Worm (Caenorhabditis elegans) whole organism, L2 larva: ENCODE data around the gene C05E4.15.

Source experiments
- F13H6.1 ChIP-seq: sonication (generic microtip); optimal IDR thresholded peaks from 2 replicates; lab custom pipeline; 2016; ENCODE audit warnings: missing genetic modification characterization, missing compliant biosample characterization
- R02D3.7 ChIP-seq: fragments of 150-350 bp; optimal IDR thresholded peaks from 2 replicates; lab custom pipeline; 2014; ENCODE audit warnings: missing biosample characterization, missing genetic modification characterization
- alr-1 ChIP-seq: fragments of 150-350 bp; optimal IDR thresholded peaks from 2 replicates; lab custom pipeline; 2014; ENCODE audit warnings: missing biosample characterization, missing genetic modification characterization
- aly-2 ChIP-seq: fragments of 150-350 bp; optimal IDR thresholded peaks from 2 replicates; lab custom pipeline; 2014; ENCODE audit warnings: missing biosample characterization, missing genetic modification characterization
- ama-1 ChIP-seq: fragments of 150-350 bp; optimal IDR thresholded peaks from 2 replicates; lab custom pipeline; 2018; ENCODE audit warnings: inconsistent platforms
- blmp-1 ChIP-seq: sonication (generic microtip); optimal IDR thresholded peaks from 2 replicates; lab custom pipeline; 2017; ENCODE audit warnings: missing genetic modification characterization, mild to moderate bottlenecking, missing compliant biosample characterization, antibody characterized with exemption, moderate library complexity; ENCODE audit not compliant: insufficient read depth
- ceh-16 ChIP-seq: fragments of 150-350 bp; optimal IDR thresholded peaks from 2 replicates; lab custom pipeline; 2014; ENCODE audit warnings: missing biosample characterization, missing genetic modification characterization
- ceh-82 ChIP-seq: fragments of 150-350 bp; optimal IDR thresholded peaks from 2 replicates; lab custom pipeline; 2014; ENCODE audit warnings: missing biosample characterization, missing genetic modification characterization
- crh-2 ChIP-seq: sonication (generic microtip); optimal IDR thresholded peaks from 2 replicates; lab custom pipeline; 2017; ENCODE audit warnings: missing biosample characterization, missing genetic modification characterization
- dmd-4 ChIP-seq: sonication (generic microtip); optimal IDR thresholded peaks from 2 replicates; lab custom pipeline; 2017; ENCODE audit warnings: missing biosample characterization, missing genetic modification characterization
- egl-27 ChIP-seq: sonication (generic microtip); optimal IDR thresholded peaks from 3 replicates; lab custom pipeline; 2017; ENCODE audit warnings: missing biosample characterization, missing genetic modification reagents, missing genetic modification characterization
- elt-1 ChIP-seq: fragments of 150-350 bp; optimal IDR thresholded peaks from 2 replicates; lab custom pipeline; 2014; ENCODE audit warnings: missing biosample characterization, missing genetic modification characterization
- fos-1 ChIP-seq: fragments of 150-350 bp; optimal IDR thresholded peaks from 2 replicates; lab custom pipeline; 2014; ENCODE audit warnings: missing biosample characterization, missing genetic modification characterization
- gmeb-1 ChIP-seq: fragments of 150-350 bp; optimal IDR thresholded peaks from 2 replicates; lab custom pipeline; 2014; ENCODE audit warnings: missing biosample characterization, missing genetic modification characterization
- lin-13 ChIP-seq: fragments of 150-350 bp; optimal IDR thresholded peaks from 2 replicates; lab custom pipeline; 2014; ENCODE audit warnings: missing biosample characterization, missing genetic modification reagents, missing genetic modification characterization
- lin-39 ChIP-seq: fragments of 150-350 bp; optimal IDR thresholded peaks from 2 replicates; lab custom pipeline; 2014; ENCODE audit warnings: missing biosample characterization, missing genetic modification reagents, missing genetic modification characterization
- lsy-2 ChIP-seq, 2 experiments: fragments of 150-350 bp in 1 of 2; sonication (generic microtip) in 1 of 2; optimal IDR thresholded peaks; 2 replicates each; lab custom pipeline; 2014 to 2017; ENCODE audit warnings: missing biosample characterization in 2 of 2, missing genetic modification characterization in 2 of 2
- mab-5 ChIP-seq: fragments of 150-350 bp; optimal IDR thresholded peaks from 2 replicates; lab custom pipeline; 2014; ENCODE audit warnings: missing biosample characterization, missing genetic modification characterization
- mbf-1 ChIP-seq: sonication (generic microtip); optimal IDR thresholded peaks from 2 replicates; lab custom pipeline; 2017; ENCODE audit warnings: missing biosample characterization, missing genetic modification characterization
- mdl-1 ChIP-seq, 2 experiments: fragments of 150-350 bp in 1 of 2; sonication (generic microtip) in 1 of 2; optimal IDR thresholded peaks; 2 replicates each; lab custom pipeline; 2017; ENCODE audit warnings: missing biosample characterization in 2 of 2, missing genetic modification characterization in 2 of 2
- nhr-10 ChIP-seq: sonication (generic microtip); optimal IDR thresholded peaks from 2 replicates; lab custom pipeline; 2017; ENCODE audit warnings: missing biosample characterization, missing genetic modification characterization
- nhr-12 ChIP-seq: fragments of 150-350 bp; optimal IDR thresholded peaks from 2 replicates; lab custom pipeline; 2014; ENCODE audit warnings: missing biosample characterization, missing genetic modification characterization
- nhr-129 ChIP-seq: fragments of 150-350 bp; optimal IDR thresholded peaks from 2 replicates; lab custom pipeline; 2014; ENCODE audit warnings: missing biosample characterization, missing genetic modification characterization
- nhr-21 ChIP-seq: fragments of 150-350 bp; optimal IDR thresholded peaks from 2 replicates; lab custom pipeline; 2014; ENCODE audit warnings: missing biosample characterization, missing genetic modification characterization
- nhr-23 ChIP-seq: fragments of 150-350 bp; optimal IDR thresholded peaks from 2 replicates; lab custom pipeline; 2014; ENCODE audit warnings: missing biosample characterization, missing genetic modification reagents, missing genetic modification characterization
- nhr-237 ChIP-seq: fragments of 150-350 bp; optimal IDR thresholded peaks from 2 replicates; lab custom pipeline; 2014; ENCODE audit warnings: missing biosample characterization, missing genetic modification characterization
- nhr-25 ChIP-seq: fragments of 150-350 bp; sonication (generic microtip); optimal IDR thresholded peaks from 3 replicates; lab custom pipeline; 2014; ENCODE audit warnings: missing biosample characterization, missing genetic modification characterization
- nhr-6 ChIP-seq: fragments of 150-350 bp; optimal IDR thresholded peaks from 2 replicates; lab custom pipeline; 2014; ENCODE audit warnings: missing biosample characterization, missing genetic modification characterization
- nhr-77 ChIP-seq: fragments of 150-350 bp; optimal IDR thresholded peaks from 2 replicates; lab custom pipeline; 2014; ENCODE audit warnings: missing biosample characterization, missing genetic modification characterization
- peb-1 ChIP-seq: fragments of 150-350 bp; optimal IDR thresholded peaks from 2 replicates; lab custom pipeline; 2014; ENCODE audit warnings: missing biosample characterization, missing genetic modification characterization
- skn-1 ChIP-seq: sonication (generic microtip); optimal IDR thresholded peaks from 2 replicates; lab custom pipeline; 2017; ENCODE audit warnings: missing biosample characterization, missing genetic modification characterization
- sma-3 ChIP-seq: sonication (generic microtip); optimal IDR thresholded peaks from 2 replicates; lab custom pipeline; 2016; ENCODE audit warnings: missing genetic modification reagents, missing genetic modification characterization, missing compliant biosample characterization
- sma-9 ChIP-seq, 2 experiments: fragments of 150-350 bp in 1 of 2; sonication (generic microtip) in 1 of 2; optimal IDR thresholded peaks; 2 replicates each; lab custom pipeline; 2014 to 2016; ENCODE audit warnings: missing genetic modification characterization in 2 of 2, mild to moderate bottlenecking in 1 of 2, missing biosample characterization in 1 of 2, missing compliant biosample characterization in 1 of 2, missing genetic modification reagents in 1 of 2, moderate library complexity in 1 of 2
- snpc-4 ChIP-seq: fragments of 150-350 bp; optimal IDR thresholded peaks from 2 replicates; lab custom pipeline; 2014; ENCODE audit warnings: missing biosample characterization, missing genetic modification characterization
- unc-39 ChIP-seq: fragments of 150-350 bp; optimal IDR thresholded peaks from 2 replicates; lab custom pipeline; 2014; ENCODE audit warnings: missing biosample characterization, missing genetic modification characterization
- unc-55 ChIP-seq: fragments of 150-350 bp; sonication (generic microtip); optimal IDR thresholded peaks from 3 replicates; lab custom pipeline; 2014; ENCODE audit warnings: missing biosample characterization, missing genetic modification reagents, missing genetic modification characterization
- ztf-11 ChIP-seq: sonication (generic microtip); optimal IDR thresholded peaks from 2 replicates; lab custom pipeline; 2017; ENCODE audit warnings: missing biosample characterization, missing genetic modification characterization
- ztf-4 ChIP-seq: fragments of 150-350 bp; optimal IDR thresholded peaks from 2 replicates; lab custom pipeline; 2014; ENCODE audit warnings: missing biosample characterization, missing genetic modification characterization

Gene C05E4.15

ce11 chrV:773256-773655 lies 12.1 kb upstream of the C05E4.15 start, which contains the start of gene sti-1 (continued):
- TF ChIP-seq unc-39 (tag; lab: Kevin White, UChicago) (no peak), sma-3 (GFP tag; lab: Kevin White, UChicago) (peak; percentile 90), R02D3.7 (tag; lab: Kevin White, UChicago) (peak; percentile 1), nhr-77 (tag; lab: Kevin White, UChicago) (no peak), fos-1 (peak; percentile 66), peb-1 (no peak), gmeb-1 (peak; percentile 98), nhr-129 (tag; lab: Kevin White, UChicago) (peak; percentile 69), blmp-1 (peak; percentile 26), mdl-1 (tag; optimal IDR thresholded peaks at IDR 0.05; lab: Kevin White, UChicago) (no peak), nhr-12 (tag; lab: Kevin White, UChicago) (no peak), ceh-82 (tag; lab: Kevin White, UChicago) (peak; percentile 22), unc-55 (GFP tag; lab: Kevin White, UChicago) (peak; percentile 89), elt-1 (tag; lab: Kevin White, UChicago) (no peak), ceh-16 (tag; lab: Kevin White, UChicago) (no peak), skn-1 (tag; lab: Kevin White, UChicago) (no peak), egl-27 (tag; lab: Kevin White, UChicago) (peak; percentile 72)

DNA sequence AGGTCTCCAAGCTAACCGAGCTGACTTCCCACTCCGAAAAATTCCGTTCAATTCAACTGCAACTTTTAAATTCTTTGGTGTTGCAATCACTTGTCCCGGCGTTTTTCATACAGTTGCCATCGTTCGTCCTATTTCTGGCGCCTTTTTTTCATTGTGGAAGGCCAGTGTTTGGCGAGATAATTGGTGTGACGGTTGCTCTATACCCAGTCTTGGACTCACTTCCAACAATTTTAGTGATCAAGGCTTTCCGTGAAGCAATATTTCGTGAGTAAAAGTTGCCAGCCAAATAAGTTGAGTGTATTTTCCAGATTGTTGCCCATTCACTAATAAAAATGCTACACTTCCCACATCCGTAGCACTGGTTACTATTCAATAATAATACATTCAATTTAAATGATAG lies 11.1 kb upstream of the C05E4.15 start:
- no peak for TF ChIP-seq snpc-4
- no peak for TF ChIP-seq elt-1 (tag; lab: Kevin White, UChicago)
- TF ChIP-seq mdl-1 (tag; optimal IDR thresholded peaks at IDR 0.05; lab: Kevin White, UChicago): no peak
- no peak for TF ChIP-seq nhr-21
- no peak for TF ChIP-seq ztf-4 (tag; lab: Kevin White, UChicago)
- no peak for TF ChIP-seq lin-39 (tag; lab: Kevin White, UChicago)
- TF ChIP-seq peb-1: no peak
- TF ChIP-seq fos-1: no peak
- TF ChIP-seq blmp-1: no peak
- no peak for TF ChIP-seq nhr-237
- TF ChIP-seq aly-2 (tag; lab: Kevin White, UChicago): no peak
- no peak for TF ChIP-seq F13H6.1 (tag; lab: Kevin White, UChicago)
- no peak for TF ChIP-seq sma-9 (GFP tag; optimal IDR thresholded peaks at IDR 0.05; lab: Kevin White, UChicago)
- no peak for TF ChIP-seq sma-9 (tag; optimal IDR thresholded peaks at IDR 0.05; lab: Kevin White, UChicago)
- no peak for TF ChIP-seq lin-13
- TF ChIP-seq nhr-6: no peak
- no peak for TF ChIP-seq alr-1 (tag; lab: Kevin White, UChicago)
- no peak for TF ChIP-seq nhr-10 (tag; lab: Kevin White, UChicago)

DNA sequence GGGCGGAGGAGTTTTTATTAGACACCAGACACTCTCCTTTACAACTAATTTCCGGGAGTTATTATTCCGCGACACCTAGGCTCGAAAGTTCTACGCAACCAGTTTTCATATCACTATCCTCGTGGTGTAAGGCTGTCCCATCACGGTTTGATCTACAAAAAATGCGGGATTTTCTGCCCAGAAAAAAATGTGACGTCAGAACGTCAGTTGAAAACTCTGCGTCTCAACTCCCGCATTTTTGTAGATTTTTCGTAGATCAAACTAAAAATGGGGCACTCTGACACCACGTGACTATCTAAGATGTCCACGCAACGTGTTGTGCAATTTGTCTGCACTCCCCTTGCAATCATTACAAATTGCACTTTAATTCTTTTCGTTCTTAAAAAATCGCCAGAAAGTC lies 3.6 kb upstream of the C05E4.15 start, which contains the start of gene str-238:
str-238 (plus strand) TSS at position 301 of the 400 bp plus-strand sequence.
- TF ChIP-seq nhr-10 (tag; lab: Kevin White, UChicago) (no peak), ztf-11 (no peak), mab-5 (tag; lab: Kevin White, UChicago) (no peak), nhr-25 (tag; lab: Kevin White, UChicago) (no peak), lsy-2 (tag; optimal IDR thresholded peaks at IDR 0.05; lab: Kevin White, UChicago) (no peak)

DNA sequence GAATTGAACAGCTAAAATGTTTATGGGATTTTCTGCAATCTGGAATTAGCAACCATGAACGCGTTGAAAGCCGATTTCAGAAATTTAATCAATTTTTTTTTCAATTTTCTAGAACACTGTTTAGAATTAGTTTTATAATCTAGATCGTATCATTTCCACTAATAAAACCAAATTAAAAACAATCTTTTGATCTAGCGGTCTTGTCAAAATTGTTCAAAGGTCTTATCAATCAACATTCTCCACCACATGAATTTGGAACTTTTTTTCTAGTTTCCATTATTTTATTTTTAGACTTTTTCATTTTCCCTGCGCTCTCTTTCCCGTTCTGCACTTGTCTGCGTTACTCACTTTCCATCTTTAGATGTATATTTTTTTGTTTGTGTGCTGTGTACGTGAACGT lies 1.2 kb upstream of the C05E4.15 start, which contains the start of gene srp-2:
srp-2 (plus strand) TSS at position 301 of the 400 bp plus-strand sequence.
- TF ChIP-seq nhr-23 (tag; lab: Kevin White, UChicago) (no peak), aly-2 (tag; lab: Kevin White, UChicago) (no peak), dmd-4 (tag; lab: Kevin White, UChicago) (no peak)
- TF ChIP-seq, all 48 proteins: peak for 0

ce11 chrV:761882-762281 lies 747 bp upstream of the C05E4.15 start, which contains the start of gene C05E4.12:
C05E4.12 (minus strand) TSS chrV:761982.
- TF ChIP-seq ama-1 (lab: Kevin White, UChicago) (no peak), blmp-1 (no peak), egl-27 (tag; lab: Kevin White, UChicago) (no peak), ztf-11 (no peak), mbf-1 (tag; lab: Kevin White, UChicago) (no peak), crh-2 (no peak), lin-39 (tag; lab: Kevin White, UChicago) (no peak), elt-1 (tag; lab: Kevin White, UChicago) (no peak), nhr-12 (tag; lab: Kevin White, UChicago) (no peak)
- TF ChIP-seq, all 48 proteins: peak for 0
